Worm (Caenorhabditis elegans): ENCODE results near the gene rabn-5.

DNA sequence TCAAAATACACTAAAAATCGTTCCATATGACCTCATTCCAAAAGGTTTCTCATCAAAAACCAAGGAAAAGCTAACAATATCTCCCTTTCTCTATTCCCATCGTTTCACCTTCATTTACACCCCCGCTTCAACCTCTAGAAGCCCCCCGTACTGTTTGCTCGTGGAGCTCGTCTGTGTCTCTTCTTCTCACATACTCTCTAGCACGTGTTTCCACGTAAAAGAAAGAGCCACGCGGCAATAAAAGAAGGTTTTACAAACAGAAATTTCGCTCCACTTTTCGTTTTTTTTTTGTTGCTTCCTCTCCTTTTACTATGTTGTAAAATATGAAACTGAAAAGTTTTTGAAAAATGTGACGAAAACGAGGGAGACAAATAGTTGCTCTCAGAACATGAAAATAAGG is 28.6 kb downstream of the rabn-5 start:
- no peak for TF ChIP-seq nhr-237 (tag; optimal IDR thresholded peaks at IDR 0.05)
- TF ChIP-seq ztf-11 (tag; optimal IDR thresholded peaks at IDR 0.05) = no peak
- TF ChIP-seq elt-1 (tag; optimal IDR thresholded peaks at IDR 0.05) = no peak
- TF ChIP-seq unc-62 (GFP tag; optimal IDR thresholded peaks at IDR 0.05) = no peak
- TF ChIP-seq ceh-16 (tag; optimal IDR thresholded peaks at IDR 0.05) = no peak
- no peak for TF ChIP-seq fkh-2 (tag; optimal IDR thresholded peaks at IDR 0.05)
- TF ChIP-seq ama-1 (optimal IDR thresholded peaks at IDR 0.05) = no peak
- TF ChIP-seq elt-3 (tag; optimal IDR thresholded peaks at IDR 0.05) = no peak
- TF ChIP-seq zag-1 (tag; optimal IDR thresholded peaks at IDR 0.05) = no peak
- TF ChIP-seq nhr-76 (tag; optimal IDR thresholded peaks at IDR 0.05) = no peak
- no peak for TF ChIP-seq mdl-1 (tag; optimal IDR thresholded peaks at IDR 0.05)
- TF ChIP-seq egl-5 (tag; optimal IDR thresholded peaks at IDR 0.05) = no peak
